Worm (Caenorhabditis elegans): ENCODE results near the gene W02D7.4.

DNA sequence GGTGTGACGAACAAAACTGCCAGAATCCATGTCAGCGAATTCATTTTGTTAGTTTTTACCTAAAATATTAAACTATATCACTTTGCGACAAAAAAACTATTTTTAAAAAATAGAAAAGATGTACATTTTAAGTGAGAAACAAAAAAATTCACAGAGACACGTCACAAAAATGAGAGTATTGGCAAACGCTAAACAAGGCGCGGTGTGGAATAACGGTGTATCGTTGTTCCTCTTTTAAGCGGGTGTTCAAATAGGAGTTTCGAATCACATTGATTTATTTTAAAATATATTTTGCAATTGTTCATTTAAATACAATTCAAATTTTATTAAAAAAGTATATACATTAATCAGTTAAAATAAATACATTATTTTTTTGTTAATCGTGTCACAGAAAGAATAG, 5.1 kb upstream of the W02D7.4 start, which contains the start of gene sel-9:
- TF ChIP-seq tbx-8 (GFP tag; optimal IDR thresholded peaks at IDR 0.05) (no peak), mab-5 (tag; optimal IDR thresholded peaks at IDR 0.05) (no peak), lin-13 (tag; optimal IDR thresholded peaks at IDR 0.05) (no peak), nhr-12 (tag; optimal IDR thresholded peaks at IDR 0.05) (no peak), unc-39 (tag; optimal IDR thresholded peaks at IDR 0.05) (no peak), elt-3 (tag; optimal IDR thresholded peaks at IDR 0.05) (no peak), drap-1 (GFP tag; optimal IDR thresholded peaks at IDR 0.05) (no peak), ces-1 (GFP tag; optimal IDR thresholded peaks at IDR 0.05) (no peak)
